Fruit fly (Drosophila melanogaster): ENCODE measurements around the gene CG32112.

dm6 chr3L:12717621-12718020, 23.9 kb upstream of the CG32112 start:
- TF ChIP-seq EcR (GFP tag; optimal IDR thresholded peaks at IDR 0.05) (no peak), psq (optimal IDR thresholded peaks at IDR 0.05) (no peak)
